Fruit fly (Drosophila melanogaster) whole organism, embryonic: Measurements from ENCODE around the gene b6.

ENCODE experiments used
- Abd-B ChIP-seq: fragments of 200-800 bp; sonication (Bioruptor generic); optimal IDR thresholded peaks from 2 replicates; lab custom pipeline; 2018; ENCODE audit warnings: missing biosample characterization, mild to moderate bottlenecking, missing genetic modification characterization, moderate library complexity
- Ada2b ChIP-seq: fragments of 200-800 bp; sonication (Bioruptor generic); IDR thresholded peaks from 2 replicates; pipeline ENCODE4 v1.3.6; 2022; ENCODE audit warnings: missing biosample characterization, missing genetic modification characterization
- Asciz ChIP-seq: fragments of 200-800 bp; sonication (Bioruptor generic); optimal IDR thresholded peaks from 2 replicates; lab custom pipeline; 2017; ENCODE audit warnings: missing biosample characterization, mild to moderate bottlenecking, missing genetic modification characterization, missing genetic modification reagents
- BEAF-32 ChIP-seq: fragments of 200-800 bp; sonication (Bioruptor generic); optimal IDR thresholded peaks from 3 replicates; lab custom pipeline; 2017; ENCODE audit warnings: missing biosample characterization, missing genetic modification characterization, mild to moderate bottlenecking, moderate library complexity, missing genetic modification reagents
- CG10209 ChIP-seq: fragments of 200-800 bp; sonication (Bioruptor generic); optimal IDR thresholded peaks from 3 replicates; lab custom pipeline; 2017; ENCODE audit warnings: missing biosample characterization, mild to moderate bottlenecking, missing genetic modification characterization, missing genetic modification reagents
- CG10654 ChIP-seq: fragments of 200-800 bp; sonication (Bioruptor generic); optimal IDR thresholded peaks from 2 replicates; lab custom pipeline; 2016; ENCODE audit warnings: missing biosample characterization, missing genetic modification characterization
- CG11398 ChIP-seq: fragments of 200-800 bp; sonication (Bioruptor generic); optimal IDR thresholded peaks from 2 replicates; lab custom pipeline; 2016; ENCODE audit warnings: missing biosample characterization, missing genetic modification characterization
- CG14710 ChIP-seq: fragments of 200-800 bp; sonication (Bioruptor generic); optimal IDR thresholded peaks from 3 replicates; lab custom pipeline; 2019; ENCODE audit warnings: missing biosample characterization, mild to moderate bottlenecking, missing genetic modification characterization, moderate library complexity
- CG15011 ChIP-seq: fragments of 200-800 bp; sonication (Bioruptor generic); optimal IDR thresholded peaks from 3 replicates; lab custom pipeline; 2018; ENCODE audit warnings: missing biosample characterization, mild to moderate bottlenecking, missing genetic modification characterization
- CG15479 ChIP-seq: fragments of 200-800 bp; sonication (Bioruptor generic); optimal IDR thresholded peaks from 3 replicates; lab custom pipeline; 2019; ENCODE audit warnings: missing biosample characterization, mild to moderate bottlenecking, missing genetic modification characterization, moderate library complexity
- CG15601 ChIP-seq: fragments of 200-800 bp; sonication (Bioruptor generic); optimal IDR thresholded peaks from 3 replicates; lab custom pipeline; 2019; ENCODE audit warnings: missing biosample characterization, mild to moderate bottlenecking, missing genetic modification characterization, moderate library complexity
- CG17568 ChIP-seq: fragments of 200-800 bp; sonication (Bioruptor generic); optimal IDR thresholded peaks from 2 replicates; lab custom pipeline; 2018; ENCODE audit warnings: missing biosample characterization, mild to moderate bottlenecking, missing genetic modification characterization, moderate library complexity
- CG2199 ChIP-seq: fragments of 200-800 bp; sonication (Bioruptor generic); IDR thresholded peaks from 3 replicates; pipeline ENCODE4 v1.3.6; 2022; ENCODE audit warnings: missing biosample characterization, missing genetic modification characterization
- CG2712 ChIP-seq: fragments of 200-800 bp; optimal IDR thresholded peaks from 3 replicates; lab custom pipeline; 2019; ENCODE audit warnings: missing biosample characterization, mild to moderate bottlenecking, missing genetic modification characterization, moderate library complexity
- CG2889 ChIP-seq: fragments of 200-800 bp; sonication (Bioruptor generic); IDR thresholded peaks from 3 replicates; pipeline ENCODE4 v1.3.6; 2022; ENCODE audit warnings: missing biosample characterization, missing genetic modification characterization
- CG32767 ChIP-seq: fragments of 200-800 bp; sonication (Bioruptor generic); IDR thresholded peaks from 2 replicates; pipeline ENCODE4 v1.3.6; 2022; ENCODE audit warnings: missing biosample characterization, missing genetic modification characterization
- CG4424 ChIP-seq: fragments of 200-800 bp; sonication (Bioruptor generic); optimal IDR thresholded peaks from 3 replicates; lab custom pipeline; 2016; ENCODE audit warnings: missing biosample characterization, missing genetic modification characterization
- CG7357 ChIP-seq: fragments of 200-800 bp; sonication (Bioruptor generic); IDR thresholded peaks from 3 replicates; pipeline ENCODE4 v1.3.6; 2022; ENCODE audit warnings: missing biosample characterization, missing genetic modification characterization
- CG7963 ChIP-seq: fragments of 200-800 bp; sonication (Bioruptor generic); IDR thresholded peaks from 3 replicates; pipeline ENCODE4 v1.3.6; 2022; ENCODE audit warnings: missing biosample characterization, missing genetic modification characterization; ENCODE audit not compliant: partially characterized antibody
- CG8765 ChIP-seq: fragments of 200-800 bp; sonication (Bioruptor generic); IDR thresholded peaks from 2 replicates; pipeline ENCODE4 v1.3.6; 2022; ENCODE audit warnings: missing biosample characterization, missing genetic modification characterization
- CG9609 ChIP-seq: fragments of 200-800 bp; sonication (Bioruptor generic); optimal IDR thresholded peaks from 3 replicates; lab custom pipeline; 2016; ENCODE audit warnings: missing biosample characterization, missing genetic modification characterization
- Drgx ChIP-seq: fragments of 200-800 bp; sonication (Bioruptor generic); IDR thresholded peaks from 2 replicates; pipeline ENCODE4 v1.3.6; 2022; ENCODE audit warnings: missing biosample characterization, missing genetic modification characterization
- Hr3 ChIP-seq: fragments of 200-800 bp; sonication (Bioruptor generic); optimal IDR thresholded peaks from 3 replicates; lab custom pipeline; 2016; ENCODE audit warnings: missing biosample characterization, missing genetic modification characterization
- Kr ChIP-seq: fragments of 200-800 bp; sonication (Bioruptor generic); optimal IDR thresholded peaks from 2 replicates; lab custom pipeline; 2017; ENCODE audit warnings: missing biosample characterization, mild to moderate bottlenecking, missing genetic modification characterization
- Lpt ChIP-seq: fragments of >200 bp; optimal IDR thresholded peaks from 2 replicates; lab custom pipeline; 2018; ENCODE audit warnings: missing biosample characterization, missing genetic modification characterization
- MTF-1 ChIP-seq: fragments of 200-800 bp; sonication (Bioruptor generic); optimal IDR thresholded peaks from 2 replicates; lab custom pipeline; 2018; ENCODE audit warnings: missing biosample characterization, mild to moderate bottlenecking, missing genetic modification characterization, borderline replicate concordance
- Mad ChIP-seq: fragments of 200-800 bp; sonication (Bioruptor generic); optimal IDR thresholded peaks from 2 replicates; lab custom pipeline; 2016; ENCODE audit warnings: missing biosample characterization, missing genetic modification characterization
- Meics ChIP-seq: fragments of 200-800 bp; sonication (Bioruptor generic); optimal IDR thresholded peaks from 2 replicates; lab custom pipeline; 2017; ENCODE audit warnings: missing biosample characterization, mild to moderate bottlenecking, missing genetic modification characterization
- Neu2 ChIP-seq: fragments of 200-800 bp; sonication (Bioruptor generic); optimal IDR thresholded peaks from 3 replicates; lab custom pipeline; 2016; ENCODE audit warnings: missing biosample characterization, missing genetic modification characterization, borderline replicate concordance
- Nf-YB ChIP-seq: fragments of 200-800 bp; sonication (Bioruptor generic); optimal IDR thresholded peaks from 3 replicates; lab custom pipeline; 2019; ENCODE audit warnings: missing biosample characterization, mild to moderate bottlenecking, missing genetic modification characterization, moderate library complexity
- Ravus ChIP-seq: fragments of 200-800 bp; sonication (Bioruptor generic); IDR thresholded peaks from 2 replicates; pipeline ENCODE4 v1.3.6; 2022; ENCODE audit warnings: missing biosample characterization, missing genetic modification characterization
- Six4 ChIP-seq: fragments of 200-800 bp; sonication (Bioruptor generic); optimal IDR thresholded peaks from 2 replicates; lab custom pipeline; 2016; ENCODE audit warnings: missing biosample characterization, missing genetic modification characterization
- crc ChIP-seq: fragments of 200-800 bp; sonication (Bioruptor generic); optimal IDR thresholded peaks from 2 replicates; lab custom pipeline; 2016; ENCODE audit warnings: missing biosample characterization, missing genetic modification characterization
- esg ChIP-seq: fragments of 200-800 bp; sonication (Bioruptor generic); conservative IDR thresholded peaks from 2 replicates; pipeline ENCODE4 v1.3.6; 2022; ENCODE audit warnings: missing biosample characterization, missing genetic modification characterization
- fd96Cb ChIP-seq: fragments of 200-800 bp; sonication (Bioruptor generic); optimal IDR thresholded peaks from 2 replicates; lab custom pipeline; 2018; ENCODE audit warnings: missing biosample characterization, mild to moderate bottlenecking, missing genetic modification characterization, moderate library complexity
- gce ChIP-seq: fragments of 200-800 bp; sonication (Bioruptor generic); IDR thresholded peaks from 3 replicates; pipeline ENCODE4 v1.3.6; 2022; ENCODE audit warnings: missing biosample characterization, missing genetic modification characterization
- gsb ChIP-seq: fragments of 200-800 bp; sonication (Bioruptor generic); IDR thresholded peaks from 2 replicates; pipeline ENCODE4 v1.3.6; 2022; ENCODE audit warnings: missing biosample characterization, missing genetic modification characterization
- ind ChIP-seq: fragments of 200-800 bp; sonication (Bioruptor generic); optimal IDR thresholded peaks from 3 replicates; lab custom pipeline; 2016; ENCODE audit warnings: missing biosample characterization, missing genetic modification characterization
- inv ChIP-seq: fragments of 200-800 bp; sonication (Bioruptor generic); IDR thresholded peaks from 2 replicates; pipeline ENCODE4 v1.3.6; 2022; ENCODE audit warnings: missing biosample characterization, missing genetic modification characterization; ENCODE audit not compliant: partially characterized antibody
- kah ChIP-seq: fragments of 200-800 bp; sonication (Bioruptor generic); optimal IDR thresholded peaks from 2 replicates; lab custom pipeline; 2018; ENCODE audit warnings: missing biosample characterization, mild to moderate bottlenecking, missing genetic modification characterization
- kni ChIP-seq: fragments of 200-800 bp; sonication (Bioruptor generic); optimal IDR thresholded peaks from 3 replicates; lab custom pipeline; 2017; ENCODE audit warnings: mild to moderate bottlenecking, missing biosample characterization, missing genetic modification reagents, missing genetic modification characterization
- oc ChIP-seq: fragments of 200-800 bp; sonication (Bioruptor generic); optimal IDR thresholded peaks from 2 replicates; lab custom pipeline; 2018; ENCODE audit warnings: missing biosample characterization, mild to moderate bottlenecking, missing genetic modification characterization, moderate library complexity
- schlank ChIP-seq: fragments of 200-800 bp; sonication (Bioruptor generic); optimal IDR thresholded peaks from 2 replicates; lab custom pipeline; 2018; ENCODE audit warnings: missing biosample characterization, mild to moderate bottlenecking, missing genetic modification characterization
- scrt ChIP-seq: fragments of 200-800 bp; sonication (Bioruptor generic); optimal IDR thresholded peaks from 2 replicates; lab custom pipeline; 2018; ENCODE audit warnings: missing biosample characterization, mild to moderate bottlenecking, missing genetic modification characterization, moderate library complexity
- stc ChIP-seq: fragments of 200-800 bp; sonication (Bioruptor generic); IDR thresholded peaks from 2 replicates; pipeline ENCODE4 v1.3.6; 2022; ENCODE audit warnings: missing biosample characterization, missing genetic modification characterization
- tgo ChIP-seq: fragments of 200-800 bp; sonication (Bioruptor generic); IDR thresholded peaks from 3 replicates; pipeline ENCODE4 v1.3.6; 2022; ENCODE audit warnings: missing biosample characterization, missing genetic modification characterization
- tll ChIP-seq, 2 experiments: fragments of 200-800 bp in 1 of 2; fragments of >200 bp in 1 of 2; sonication (Bioruptor generic) in 1 of 2; optimal IDR thresholded peaks; 2 replicates each; lab custom pipeline; 2017 to 2019; ENCODE audit warnings: missing biosample characterization in 2 of 2, missing genetic modification characterization in 2 of 2, mild to moderate bottlenecking in 1 of 2, moderate library complexity in 1 of 2
- vfl ChIP-seq: fragments of 200-800 bp; sonication (Bioruptor generic); optimal IDR thresholded peaks from 2 replicates; lab custom pipeline; 2016; ENCODE audit warnings: missing biosample characterization, missing genetic modification characterization
- zf30C ChIP-seq: fragments of 200-800 bp; sonication (Bioruptor generic); optimal IDR thresholded peaks from 3 replicates; lab custom pipeline; 2018; ENCODE audit warnings: missing biosample characterization, mild to moderate bottlenecking, missing genetic modification characterization
- zfh2 ChIP-seq: fragments of 200-800 bp; sonication (Bioruptor generic); optimal IDR thresholded peaks from 2 replicates; lab custom pipeline; 2016; ENCODE audit warnings: missing biosample characterization, missing genetic modification characterization

Gene b6

dm6 chrX:1669214-1669613 lies 17.2 kb upstream of the b6 start, which contains the start of the genes CG3740 and hfw (continued):
- peak; percentile 77 for TF ChIP-seq tgo
- TF ChIP-seq Neu2 (GFP tag; lab: Kevin White, UChicago) = no peak
- no peak for TF ChIP-seq CG15479 (GFP tag; lab: Kevin White, UChicago)
- peak; percentile 61 for TF ChIP-seq fd96Cb (tag; lab: Kevin White, UChicago)
- TF ChIP-seq vfl = no peak
- peak; percentile 69 for TF ChIP-seq CG7357 (GFP tag; lab: Robert Waterston, UW)
- TF ChIP-seq CG8765 (GFP tag; lab: Robert Waterston, UW) = peak; percentile 28; the same call in 1 of the 2 replicates
- no peak for TF ChIP-seq Lpt
- TF ChIP-seq CG2712 (tag; lab: Kevin White, UChicago) = peak; percentile 84
- peak; percentile 22; the same call in 1 of the 2 replicates for TF ChIP-seq gsb (GFP tag; lab: Robert Waterston, UW)
- TF ChIP-seq Asciz (GFP tag; lab: Kevin White, UChicago) = no peak
- peak; percentile 12; the same call in 1 of the 2 replicates for TF ChIP-seq Ravus (GFP tag; lab: Robert Waterston, UW)
- peak; percentile 82 for TF ChIP-seq CG7963 (GFP tag; lab: Robert Waterston, UW)
- peak; percentile 60 for TF ChIP-seq Meics
- 0 out of 2 replicates have a peak, but pooled peaks have one; percentile 44 for TF ChIP-seq stc (GFP tag; lab: Robert Waterston, UW)
- TF ChIP-seq Ada2b (GFP tag; lab: Robert Waterston, UW) = peak; percentile 79
- TF ChIP-seq zf30C (GFP tag; lab: Kevin White, UChicago) = no peak
- TF ChIP-seq CG11398 (GFP tag; lab: Kevin White, UChicago) = no peak
- TF ChIP-seq kah (GFP tag; lab: Kevin White, UChicago) = no peak
- TF ChIP-seq CG17568 (GFP tag; lab: Kevin White, UChicago) = no peak
- TF ChIP-seq kni (GFP tag; lab: Kevin White, UChicago) = no peak
- peak; percentile 73 for TF ChIP-seq esg (GFP tag; lab: Robert Waterston, UW)
- peak; percentile 73 for TF ChIP-seq CG4424 (GFP tag; lab: Kevin White, UChicago)
- peak; percentile 20 for TF ChIP-seq Kr
- peak; percentile 59 for TF ChIP-seq Drgx
- TF ChIP-seq oc (tag; lab: Kevin White, UChicago) = peak; percentile 36
- no peak for TF ChIP-seq schlank
- no peak for TF ChIP-seq gce (GFP tag; lab: Robert Waterston, UW)
- peak; percentile 76 for TF ChIP-seq Hr3 (GFP tag; lab: Kevin White, UChicago)
- no peak for TF ChIP-seq MTF-1
- peak; percentile 39 for TF ChIP-seq zfh2 (GFP tag; lab: Kevin White, UChicago)
- TF ChIP-seq ind (GFP tag; lab: Kevin White, UChicago) = peak; percentile 75
- TF ChIP-seq Nf-YB = peak; percentile 39
- TF ChIP-seq tll (GFP tag; optimal IDR thresholded peaks at IDR 0.05; lab: Kevin White, UChicago) = no peak
- peak; percentile 93 for TF ChIP-seq inv (GFP tag; lab: Robert Waterston, UW)
- TF ChIP-seq crc (GFP tag; lab: Kevin White, UChicago) = no peak
- TF ChIP-seq Six4 = peak; percentile 16
- TF ChIP-seq BEAF-32 = peak; percentile 92
- TF ChIP-seq CG14710 (tag; lab: Kevin White, UChicago) = peak; percentile 72
- TF ChIP-seq scrt = no peak
- TF ChIP-seq CG9609 (GFP tag; lab: Kevin White, UChicago) = no peak
- TF ChIP-seq CG2199 (GFP tag; lab: Robert Waterston, UW) = 0 out of 3 replicates have a peak, but pooled peaks have one; percentile 34
- TF ChIP-seq CG2889 (GFP tag; lab: Robert Waterston, UW) = peak; percentile 53; the same call in 2 of the 3 replicates
- TF ChIP-seq CG15011 (GFP tag; lab: Kevin White, UChicago) = no peak
- peak; percentile 73 for TF ChIP-seq Abd-B (GFP tag; lab: Kevin White, UChicago)
- peak; percentile 69 for TF ChIP-seq CG10654 (GFP tag; lab: Kevin White, UChicago)
- TF ChIP-seq CG15601 = no peak
- peak; percentile 37 for TF ChIP-seq Mad (GFP tag; lab: Kevin White, UChicago)
- peak; percentile 62 for TF ChIP-seq CG10209 (GFP tag; lab: Kevin White, UChicago)
- no peak for TF ChIP-seq CG32767
